Worm (Caenorhabditis elegans) whole organism, L1 larva: ENCODE results near the gene F45E12.6.

Source experiments
- C34B4.2 ChIP-seq: sonication (generic microtip); optimal IDR thresholded peaks from 2 replicates; lab custom pipeline; 2017; ENCODE audit warnings: mild to moderate bottlenecking, missing genetic modification characterization, missing compliant biosample characterization
- F16B12.6 ChIP-seq: fragments of 150-350 bp; optimal IDR thresholded peaks from 2 replicates; lab custom pipeline; 2014; ENCODE audit warnings: missing biosample characterization, missing genetic modification characterization
- Y116A8C.19 ChIP-seq: sonication (generic microtip); optimal IDR thresholded peaks from 2 replicates; lab custom pipeline; 2016; ENCODE audit warnings: missing compliant biosample characterization, missing genetic modification characterization, borderline replicate concordance
- alr-1 ChIP-seq: fragments of 200-800 bp; sonication (Bioruptor generic); optimal IDR thresholded peaks from 2 replicates; lab custom pipeline; 2018; ENCODE audit warnings: borderline replicate concordance, mild to moderate bottlenecking, missing genetic modification characterization, missing compliant biosample characterization
- aly-2 ChIP-seq: fragments of 150-350 bp; optimal IDR thresholded peaks from 2 replicates; lab custom pipeline; 2014; ENCODE audit warnings: missing biosample characterization, missing genetic modification characterization
- blmp-1 ChIP-seq: fragments of 150-350 bp; optimal IDR thresholded peaks from 2 replicates; lab custom pipeline; 2014; ENCODE audit warnings: missing biosample characterization, missing genetic modification characterization
- ceh-63 ChIP-seq: fragments of 200-800 bp; sonication (Bioruptor generic); optimal IDR thresholded peaks from 2 replicates; lab custom pipeline; 2018; ENCODE audit warnings: mild to moderate bottlenecking, missing genetic modification characterization, missing compliant biosample characterization
- ceh-82 ChIP-seq, 3 experiments: fragments of 150-350 bp in 1 of 3; sonication (generic microtip) in 2 of 3; optimal IDR thresholded peaks; 2 replicates each; lab custom pipeline; 2014 to 2017; ENCODE audit warnings: missing biosample characterization in 3 of 3, missing genetic modification characterization in 3 of 3
- ceh-90 ChIP-seq: sonication (generic microtip); optimal IDR thresholded peaks from 2 replicates; lab custom pipeline; 2016; ENCODE audit warnings: missing genetic modification characterization, missing compliant biosample characterization
- dpl-1 ChIP-seq, 3 experiments: fragments of 150-350 bp in 2 of 3; sonication (generic microtip) in 1 of 3; optimal IDR thresholded peaks; 2 replicates each; lab custom pipeline; 2014 to 2017; ENCODE audit warnings: missing biosample characterization in 3 of 3, missing genetic modification characterization in 3 of 3, missing genetic modification reagents in 3 of 3
- dsc-1 ChIP-seq: sonication (generic microtip); optimal IDR thresholded peaks from 2 replicates; lab custom pipeline; 2016; ENCODE audit warnings: mild to moderate bottlenecking, missing genetic modification characterization, missing compliant biosample characterization
- efl-1 ChIP-seq, 4 experiments: fragments of 150-350 bp; optimal IDR thresholded peaks in 3 of 4; peaks in 1 of 4; 1 replicate in 1 of 4; 2 replicates in 3 of 4; lab custom pipeline; 2014; ENCODE audit warnings: missing biosample characterization in 2 of 4, missing genetic modification characterization in 2 of 4, missing genetic modification reagents in 2 of 4
- efl-3 ChIP-seq: fragments of 200-800 bp; sonication (Bioruptor generic); optimal IDR thresholded peaks from 2 replicates; lab custom pipeline; 2018; ENCODE audit warnings: mild to moderate bottlenecking, missing genetic modification characterization, missing compliant biosample characterization
- egl-27 ChIP-seq, 2 experiments: fragments of 150-350 bp in 1 of 2; sonication (generic microtip); optimal IDR thresholded peaks; 3 replicates each; lab custom pipeline; 2017 to 2018; ENCODE audit warnings: missing biosample characterization in 2 of 2, missing genetic modification characterization in 2 of 2, missing genetic modification reagents in 2 of 2
- elt-2 ChIP-seq: sonication (generic microtip); optimal IDR thresholded peaks from 2 replicates; lab custom pipeline; 2016; ENCODE audit warnings: missing genetic modification characterization, mild to moderate bottlenecking, inconsistent platforms, missing compliant biosample characterization, missing genetic modification reagents
- ets-5 ChIP-seq: fragments of 200-800 bp; sonication (Bioruptor generic); IDR thresholded peaks from 2 replicates; pipeline ENCODE4 v1.3.6; 2022; ENCODE audit warnings: missing genetic modification characterization, missing compliant biosample characterization
- fkh-4 ChIP-seq: sonication (generic microtip); optimal IDR thresholded peaks from 2 replicates; lab custom pipeline; 2016; ENCODE audit warnings: missing compliant biosample characterization, missing genetic modification characterization, borderline replicate concordance
- fkh-8 ChIP-seq: sonication (generic microtip); optimal IDR thresholded peaks from 2 replicates; lab custom pipeline; 2016; ENCODE audit warnings: mild to moderate bottlenecking, missing genetic modification characterization, missing compliant biosample characterization
- fos-1 ChIP-seq: fragments of 150-350 bp; optimal IDR thresholded peaks from 2 replicates; lab custom pipeline; 2014; ENCODE audit warnings: missing biosample characterization, missing genetic modification characterization
- hpl-2 ChIP-seq: fragments of 150-350 bp; optimal IDR thresholded peaks from 2 replicates; lab custom pipeline; 2014; ENCODE audit warnings: missing biosample characterization, missing genetic modification reagents, missing genetic modification characterization
- irx-1 ChIP-seq: sonication (generic microtip); optimal IDR thresholded peaks from 2 replicates; lab custom pipeline; 2016; ENCODE audit warnings: missing genetic modification characterization, missing compliant biosample characterization
- isw-1 ChIP-seq: fragments of 200-800 bp; sonication (Bioruptor generic); IDR thresholded peaks from 2 replicates; pipeline ENCODE4 v1.3.6; 2022; ENCODE audit warnings: missing genetic modification characterization, missing compliant biosample characterization
- jun-1 ChIP-seq: fragments of 150-350 bp; optimal IDR thresholded peaks from 2 replicates; lab custom pipeline; 2014; ENCODE audit warnings: missing biosample characterization, missing genetic modification reagents, missing genetic modification characterization
- lin-15B ChIP-seq: fragments of 150-350 bp; sonication (generic microtip); optimal IDR thresholded peaks from 3 replicates; lab custom pipeline; 2014; ENCODE audit warnings: missing biosample characterization, missing genetic modification characterization
- lin-35 ChIP-seq, 2 experiments: fragments of 150-350 bp; optimal IDR thresholded peaks; 2 replicates each; lab custom pipeline; 2014; ENCODE audit warnings: missing biosample characterization in 2 of 2, missing genetic modification characterization in 2 of 2, missing genetic modification reagents in 2 of 2
- lsy-2 ChIP-seq, 2 experiments: fragments of 150-350 bp; optimal IDR thresholded peaks; 2 replicates each; lab custom pipeline; 2014; ENCODE audit warnings: missing biosample characterization in 2 of 2, missing genetic modification characterization in 2 of 2
- mab-9 ChIP-seq: fragments of 200-800 bp; sonication (Bioruptor generic); IDR thresholded peaks from 2 replicates; pipeline ENCODE4 v1.3.6; 2022; ENCODE audit warnings: missing genetic modification reagents, missing genetic modification characterization, missing compliant biosample characterization
- mef-2 ChIP-seq: fragments of 150-350 bp; optimal IDR thresholded peaks from 2 replicates; lab custom pipeline; 2014; ENCODE audit warnings: missing biosample characterization, missing genetic modification characterization
- mep-1 ChIP-seq: fragments of 150-350 bp; optimal IDR thresholded peaks from 2 replicates; lab custom pipeline; 2014; ENCODE audit warnings: missing biosample characterization, missing genetic modification characterization
- nhr-12 ChIP-seq: sonication (generic microtip); optimal IDR thresholded peaks from 2 replicates; lab custom pipeline; 2017; ENCODE audit warnings: missing biosample characterization, missing genetic modification characterization
- nhr-20 ChIP-seq: sonication (generic microtip); optimal IDR thresholded peaks from 2 replicates; lab custom pipeline; 2016; ENCODE audit warnings: mild to moderate bottlenecking, missing genetic modification characterization, missing compliant biosample characterization
- nhr-84 ChIP-seq: sonication (generic microtip); optimal IDR thresholded peaks from 2 replicates; lab custom pipeline; 2017; ENCODE audit warnings: missing biosample characterization, missing genetic modification characterization
- nhr-90 ChIP-seq: sonication (generic microtip); optimal IDR thresholded peaks from 2 replicates; lab custom pipeline; 2016; ENCODE audit warnings: mild to moderate bottlenecking, missing genetic modification characterization, missing compliant biosample characterization; ENCODE audit not compliant: poor library complexity
- pqm-1 ChIP-seq: sonication (generic microtip); optimal IDR thresholded peaks from 3 replicates; lab custom pipeline; 2017; ENCODE audit warnings: missing biosample characterization, missing genetic modification characterization
- snpc-4 ChIP-seq: fragments of 150-350 bp; optimal IDR thresholded peaks from 2 replicates; lab custom pipeline; 2014; ENCODE audit warnings: missing biosample characterization, missing genetic modification characterization
- sox-4 ChIP-seq: sonication (generic microtip); optimal IDR thresholded peaks from 2 replicates; lab custom pipeline; 2016; ENCODE audit warnings: missing genetic modification characterization, missing compliant biosample characterization
- tbx-2 ChIP-seq: sonication (generic microtip); optimal IDR thresholded peaks from 2 replicates; lab custom pipeline; 2016; ENCODE audit warnings: missing genetic modification characterization, missing compliant biosample characterization
- tlp-1 ChIP-seq: fragments of 150-350 bp; optimal IDR thresholded peaks from 2 replicates; lab custom pipeline; 2014; ENCODE audit warnings: missing biosample characterization, missing genetic modification characterization
- unc-130 ChIP-seq: fragments of 150-350 bp; optimal IDR thresholded peaks from 2 replicates; lab custom pipeline; 2017; ENCODE audit warnings: missing biosample characterization, missing genetic modification characterization, inconsistent platforms
- vab-15 ChIP-seq: sonication (generic microtip); optimal IDR thresholded peaks from 2 replicates; lab custom pipeline; 2017; ENCODE audit warnings: missing genotype, mild to moderate bottlenecking, missing genetic modification characterization, missing compliant biosample characterization
- zag-1 ChIP-seq: fragments of 150-350 bp; optimal IDR thresholded peaks from 2 replicates; lab custom pipeline; 2014; ENCODE audit warnings: missing biosample characterization, missing genetic modification characterization
- zip-4 ChIP-seq: fragments of 200-800 bp; sonication (Bioruptor generic); optimal IDR thresholded peaks from 2 replicates; lab custom pipeline; 2018; ENCODE audit warnings: mild to moderate bottlenecking, missing genetic modification characterization, moderate library complexity, missing compliant biosample characterization
- ztf-4 ChIP-seq: fragments of 150-350 bp; optimal IDR thresholded peaks from 2 replicates; lab custom pipeline; 2014; ENCODE audit warnings: missing biosample characterization, missing genetic modification characterization

F45E12.6 gene

ce11 chrII:7323317-7323716 is 9.3 kb upstream of the F45E12.6 start (continued):
- TF ChIP-seq nhr-12: no peak
- TF ChIP-seq unc-130 (tag; lab: Kevin White, UChicago): no peak
- no peak for TF ChIP-seq elt-2 (tag; lab: Kevin White, UChicago)
- TF ChIP-seq, all 84 proteins: peak for 25

DNA sequence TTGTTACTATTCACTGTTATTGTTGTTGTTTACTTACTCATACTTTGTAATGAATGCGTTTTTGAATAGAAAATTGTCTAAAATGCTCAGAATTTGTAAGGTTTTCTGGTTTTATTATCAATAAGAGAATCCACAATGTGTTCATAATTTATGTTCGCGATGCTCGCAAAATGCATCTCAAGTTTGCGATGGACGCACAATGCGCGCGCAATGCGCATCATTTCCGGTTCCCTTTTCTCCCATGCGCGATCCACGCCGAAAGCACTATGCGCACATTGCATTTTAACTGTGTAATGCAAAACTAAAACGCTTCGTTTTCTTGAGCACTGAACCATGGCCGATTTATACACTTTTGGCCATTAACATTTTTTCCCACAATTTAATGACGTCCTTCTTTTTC is 5.5 kb upstream of the F45E12.6 start:
- TF ChIP-seq unc-130 (tag; lab: Kevin White, UChicago) (no peak), ztf-4 (tag; lab: Kevin White, UChicago) (no peak), blmp-1 (tag; lab: Kevin White, UChicago) (no peak), Y116A8C.19 (tag; lab: Kevin White, UChicago) (no peak), isw-1 (GFP tag; lab: Robert Waterston, UW) (no peak), zip-4 (GFP tag; lab: Kevin White, UChicago) (no peak), ceh-82 (tag; optimal IDR thresholded peaks at IDR 0.05; lab: Kevin White, UChicago) (no peak), aly-2 (tag; lab: Kevin White, UChicago) (no peak), ets-5 (GFP tag; lab: Robert Waterston, UW) (no peak), dpl-1 (GFP tag; optimal IDR thresholded peaks at IDR 0.05; lab: Kevin White, UChicago) (no peak)

ce11 chrII:7317468-7317867 is 3.5 kb upstream of the F45E12.6 start, which contains the start of gene F21D12.2:
Gene F21D12.2, plus strand, starts transcription at chrII:7317768.
- TF ChIP-seq tbx-2 (tag; lab: Kevin White, UChicago): no peak
- no peak for TF ChIP-seq aly-2 (tag; lab: Kevin White, UChicago)
- no peak for TF ChIP-seq mef-2 (tag; lab: Kevin White, UChicago)
- TF ChIP-seq zag-1 (tag; lab: Kevin White, UChicago): no peak
- TF ChIP-seq ztf-4 (tag; lab: Kevin White, UChicago): no peak
- TF ChIP-seq irx-1 (tag; lab: Kevin White, UChicago): no peak
- TF ChIP-seq hpl-2 (GFP tag; lab: Kevin White, UChicago): no peak
- TF ChIP-seq mep-1 (tag; lab: Kevin White, UChicago): no peak
- no peak for TF ChIP-seq lsy-2 (tag; optimal IDR thresholded peaks at IDR 0.05; lab: Kevin White, UChicago)
- TF ChIP-seq dsc-1 (tag; lab: Kevin White, UChicago): no peak
- no peak for TF ChIP-seq vab-15

- no peak for TF ChIP-seq ceh-90 (tag; lab: Kevin White, UChicago)
- no peak for TF ChIP-seq dsc-1 (tag; lab: Kevin White, UChicago)
- TF ChIP-seq sox-4 (tag; lab: Kevin White, UChicago): no peak
- TF ChIP-seq snpc-4 (tag; lab: Kevin White, UChicago): no peak
- TF ChIP-seq mep-1 (tag; lab: Kevin White, UChicago): peak; percentile 27
- peak; percentile 34 to 42 for TF ChIP-seq efl-1 (optimal IDR thresholded peaks at IDR 0.05; lab: Kevin White, UChicago)
- peak; percentile 32 to 53 for TF ChIP-seq efl-1 (GFP tag; optimal IDR thresholded peaks at IDR 0.05 in 1 of 2; lab: Kevin White, UChicago)
- no peak for TF ChIP-seq pqm-1
- TF ChIP-seq egl-27 (tag; optimal IDR thresholded peaks at IDR 0.05; lab: Kevin White, UChicago): no peak
- no peak for TF ChIP-seq ceh-63 (GFP tag; lab: Kevin White, UChicago)
- TF ChIP-seq nhr-90 (tag; lab: Kevin White, UChicago): no peak
- TF ChIP-seq lsy-2 (tag; optimal IDR thresholded peaks at IDR 0.05; lab: Kevin White, UChicago): peak in 1 of 2 experiments; percentile 56
- peak; percentile 18 for TF ChIP-seq blmp-1 (tag; lab: Kevin White, UChicago)
- TF ChIP-seq F16B12.6 (tag; lab: Kevin White, UChicago): peak; percentile 77
- no peak for TF ChIP-seq isw-1 (GFP tag; lab: Robert Waterston, UW)
- peak in 2 of 3 experiments; percentile 12 to 29 for TF ChIP-seq dpl-1 (GFP tag; optimal IDR thresholded peaks at IDR 0.05; lab: Kevin White, UChicago)
- TF ChIP-seq lin-35 (GFP tag; optimal IDR thresholded peaks at IDR 0.05; lab: Kevin White, UChicago): peak; percentile 20 to 54
- TF ChIP-seq zag-1 (tag; lab: Kevin White, UChicago): no peak
These were observed 4.0 kb downstream of the F45E12.6 start, which contains the start of the genes F45E12.5 and cnep-1 for ce11 chrII:7310023-7310422. Gene F45E12.5, minus strand, starts transcription at chrII:7310115. Gene cnep-1, plus strand, starts transcription at chrII:7310348.

DNA sequence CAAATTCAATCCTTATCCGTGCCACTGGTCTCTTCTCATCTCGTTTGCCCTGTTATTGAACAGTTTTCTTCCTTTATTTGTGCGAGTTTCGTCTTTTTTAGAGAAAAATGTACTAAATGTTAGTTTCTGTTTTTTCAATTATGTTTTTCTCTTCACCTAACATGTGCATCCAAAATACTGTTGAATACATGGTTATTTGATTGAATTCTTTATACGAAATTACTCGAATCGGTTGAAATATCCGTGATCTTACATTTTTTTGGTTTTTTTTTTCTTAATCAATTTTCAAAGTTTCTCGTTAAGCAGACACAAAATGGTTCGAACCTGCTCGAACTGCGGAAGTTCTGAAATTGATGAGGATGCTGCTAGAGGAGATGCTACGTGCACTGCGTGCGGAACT is 8.4 kb downstream of the F45E12.6 start, which contains the start of gene brf-1:
brf-1 (plus strand) TSS at position 301 of the 400 bp plus-strand sequence.
- no peak for TF ChIP-seq mab-9 (GFP tag; lab: Robert Waterston, UW)
- TF ChIP-seq fkh-4 (tag; lab: Kevin White, UChicago): no peak
- no peak for TF ChIP-seq efl-3
- no peak for TF ChIP-seq fkh-8
- no peak for TF ChIP-seq nhr-20
- TF ChIP-seq C34B4.2 (tag; lab: Kevin White, UChicago): no peak
- no peak for TF ChIP-seq nhr-12
- TF ChIP-seq alr-1 (tag; lab: Kevin White, UChicago): no peak
- no peak for TF ChIP-seq sox-4 (tag; lab: Kevin White, UChicago)
- TF ChIP-seq hpl-2 (GFP tag; lab: Kevin White, UChicago): no peak
- no peak for TF ChIP-seq fos-1 (tag; lab: Kevin White, UChicago)
- no peak for TF ChIP-seq lin-15B (tag; lab: Kevin White, UChicago)
- no peak for TF ChIP-seq jun-1 (tag; lab: Kevin White, UChicago)
- no peak for TF ChIP-seq nhr-84 (tag; lab: Kevin White, UChicago)
- TF ChIP-seq tlp-1: no peak
